Fruit fly (Drosophila melanogaster): ENCODE results near the gene hwt.

Gene hwt

dm6 chrX:12469778-12470177 lies 98.5 kb downstream of the hwt start (continued):
- TF ChIP-seq klu (GFP tag; IDR thresholded peaks at IDR 0.05) = no peak
- TF ChIP-seq Xbp1 (GFP tag; optimal IDR thresholded peaks at IDR 0.05) = peak; percentile 51
- 0 out of 2 replicates have a peak, but pooled peaks have one; percentile 33 for TF ChIP-seq CG11085 (GFP tag; IDR thresholded peaks at IDR 0.05)
- TF ChIP-seq CG14860 (GFP tag; IDR thresholded peaks at IDR 0.05; ENCODE audit: partially characterized antibody) = no peak
- peak; percentile 68 for TF ChIP-seq CG12391 (tag; optimal IDR thresholded peaks at IDR 0.05)
- TF ChIP-seq CG12155 (GFP tag; optimal IDR thresholded peaks at IDR 0.05) = peak; percentile 67
- peak; percentile 68 for TF ChIP-seq lmd (GFP tag; IDR thresholded peaks at IDR 0.05)
- TF ChIP-seq CG4404 (GFP tag; IDR thresholded peaks at IDR 0.05) = no peak
- TF ChIP-seq CG11723 (GFP tag; optimal IDR thresholded peaks at IDR 0.05) = no peak
- TF ChIP-seq fd96Cb (tag; optimal IDR thresholded peaks at IDR 0.05) = peak; percentile 33
- peak; percentile 46 for TF ChIP-seq CG15011 (GFP tag; optimal IDR thresholded peaks at IDR 0.05)
- TF ChIP-seq Meics (GFP tag; optimal IDR thresholded peaks at IDR 0.05) = peak; percentile 80
- peak; percentile 38 for TF ChIP-seq bab2 (GFP tag; optimal IDR thresholded peaks at IDR 0.05)
- peak; percentile 27 for TF ChIP-seq CG33213 (GFP tag; optimal IDR thresholded peaks at IDR 0.05)
- TF ChIP-seq unpg (GFP tag; optimal IDR thresholded peaks at IDR 0.05) = peak; percentile 51
- peak; percentile 51 for TF ChIP-seq CG4820 (GFP tag; optimal IDR thresholded peaks at IDR 0.05)
- TF ChIP-seq trh (GFP tag; optimal IDR thresholded peaks at IDR 0.05) = no peak
- no peak for TF ChIP-seq CG42726 (GFP tag; IDR thresholded peaks at IDR 0.05; ENCODE audit: partially characterized antibody)
- peak; percentile 59; the same call in 1 of the 2 replicates for TF ChIP-seq NFAT (GFP tag; IDR thresholded peaks at IDR 0.05)
- TF ChIP-seq sd (tag; optimal IDR thresholded peaks at IDR 0.05) = no peak
- TF ChIP-seq jumu (GFP tag; optimal IDR thresholded peaks at IDR 0.05) = peak; percentile 54
- no peak; the same call in 1 of the 2 replicates for TF ChIP-seq Adf1 (GFP tag; IDR thresholded peaks at IDR 0.05)
- TF ChIP-seq wdn (GFP tag; IDR thresholded peaks at IDR 0.05) = peak; percentile 57
- TF ChIP-seq az2 (GFP tag; optimal IDR thresholded peaks at IDR 0.05) = peak; percentile 42
- TF ChIP-seq Scr (GFP tag; IDR thresholded peaks at IDR 0.05; ENCODE audit: partially characterized antibody) = no peak
- TF ChIP-seq CG8765 (GFP tag; IDR thresholded peaks at IDR 0.05) = no peak
- TF ChIP-seq so (GFP tag; IDR thresholded peaks at IDR 0.05) = peak; percentile 65; the same call in 1 of the 3 replicates
- peak; percentile 4 for TF ChIP-seq schlank (tag; optimal IDR thresholded peaks at IDR 0.05)
- TF ChIP-seq cato (GFP tag; optimal IDR thresholded peaks at IDR 0.05; ENCODE audit: borderline replicate concordance) = no peak
- TF ChIP-seq CG5245 (GFP tag; optimal IDR thresholded peaks at IDR 0.05) = peak; percentile 15
- no peak for TF ChIP-seq nerfin-2 (GFP tag; IDR thresholded peaks at IDR 0.05; ENCODE audit: partially characterized antibody)
- TF ChIP-seq H2.0 (GFP tag; IDR thresholded peaks at IDR 0.05) = peak; percentile 51; the same call in 1 of the 2 replicates
- peak in 1 of 2 experiments; percentile 42 for TF ChIP-seq chif (GFP tag; optimal IDR thresholded peaks at IDR 0.05)
- peak; percentile 57 for TF ChIP-seq run (tag; optimal IDR thresholded peaks at IDR 0.05)
- no peak for TF ChIP-seq zf30C (GFP tag; optimal IDR thresholded peaks at IDR 0.05)
- no peak for TF ChIP-seq CG18011 (GFP tag; optimal IDR thresholded peaks at IDR 0.05)
- no peak for TF ChIP-seq unc-4 (GFP tag; IDR thresholded peaks at IDR 0.05; ENCODE audit: partially characterized antibody)
- TF ChIP-seq CG2678 (tag; optimal IDR thresholded peaks at IDR 0.05) = peak; percentile 72
- no peak for TF ChIP-seq CG14965 (GFP tag; optimal IDR thresholded peaks at IDR 0.05; ENCODE audit: borderline replicate concordance)
- TF ChIP-seq CG17361 (GFP tag; IDR thresholded peaks at IDR 0.05) = peak; percentile 73
- peak; percentile 80 for TF ChIP-seq Ets65A (GFP tag)
- TF ChIP-seq CHES-1-like (GFP tag; optimal IDR thresholded peaks at IDR 0.05) = peak; percentile 7
- peak; percentile 43; the same call in 1 of the 2 replicates for TF ChIP-seq Taf1 (GFP tag; IDR thresholded peaks at IDR 0.05)
- TF ChIP-seq Mad (GFP tag; optimal IDR thresholded peaks at IDR 0.05) = peak; percentile 31
- peak; percentile 31 for TF ChIP-seq CG3995 (GFP tag; optimal IDR thresholded peaks at IDR 0.05)
- peak; percentile 24; the same call in 1 of the 2 replicates for TF ChIP-seq CG9215 (GFP tag; IDR thresholded peaks at IDR 0.05)
- no peak for TF ChIP-seq CG30431 (GFP tag; optimal IDR thresholded peaks at IDR 0.05)
- TF ChIP-seq peb (GFP tag; IDR thresholded peaks at IDR 0.05) = 0 out of 2 replicates have a peak, but pooled peaks have one; percentile 18
- no peak for TF ChIP-seq CG7271 (tag; optimal IDR thresholded peaks at IDR 0.05)
- no peak for TF ChIP-seq nerfin-1 (tag; optimal IDR thresholded peaks at IDR 0.05)
- no peak for TF ChIP-seq CG33557 (GFP tag; optimal IDR thresholded peaks at IDR 0.05)
